Fruit fly (Drosophila melanogaster) whole organism, adult: ENCODE results near the gene Sfp93F.

Experiments used
- CG12768 ChIP-seq: fragments of 200-800 bp; sonication (Bioruptor generic); optimal IDR thresholded peaks from 2 replicates; lab custom pipeline; 2017; ENCODE audit warnings: missing biosample characterization, missing genetic modification characterization, mild to moderate bottlenecking, moderate library complexity, missing genetic modification reagents
- CG14711 ChIP-seq: fragments of 200-800 bp; sonication (Bioruptor generic); optimal IDR thresholded peaks from 2 replicates; lab custom pipeline; 2018; ENCODE audit warnings: missing biosample characterization, mild to moderate bottlenecking, missing genetic modification characterization, moderate library complexity
- CG1620 ChIP-seq: fragments of 200-800 bp; sonication (Bioruptor generic); optimal IDR thresholded peaks from 2 replicates; lab custom pipeline; 2016; ENCODE audit warnings: missing biosample characterization, missing genetic modification characterization
- CG33017 ChIP-seq: fragments of 200-800 bp; sonication (Bioruptor generic); optimal IDR thresholded peaks from 2 replicates; lab custom pipeline; 2018; ENCODE audit warnings: missing biosample characterization, mild to moderate bottlenecking, missing genetic modification characterization, moderate library complexity
- CG5204 ChIP-seq: fragments of 200-800 bp; sonication (Bioruptor generic); optimal IDR thresholded peaks from 2 replicates; lab custom pipeline; 2016; ENCODE audit warnings: missing biosample characterization, missing genetic modification characterization
- CG7045 ChIP-seq: fragments of 200-800 bp; sonication (Bioruptor generic); optimal IDR thresholded peaks from 2 replicates; lab custom pipeline; 2017; ENCODE audit warnings: missing biosample characterization, mild to moderate bottlenecking, missing genetic modification characterization
- CG7101 ChIP-seq: fragments of 200-800 bp; sonication (Bioruptor generic); optimal IDR thresholded peaks from 2 replicates; lab custom pipeline; 2018; ENCODE audit warnings: missing biosample characterization, mild to moderate bottlenecking, missing genetic modification characterization, moderate library complexity
- Clk ChIP-seq: fragments of 200-800 bp; sonication (Bioruptor generic); optimal IDR thresholded peaks from 2 replicates; lab custom pipeline; 2017; ENCODE audit warnings: missing biosample characterization, missing genetic modification characterization
- Crg-1 ChIP-seq: fragments of 200-800 bp; sonication (Bioruptor generic); optimal IDR thresholded peaks from 2 replicates; lab custom pipeline; 2016; ENCODE audit warnings: missing biosample characterization, missing genetic modification characterization
- Hr96 ChIP-seq: fragments of 200-800 bp; sonication (Bioruptor generic); optimal IDR thresholded peaks from 2 replicates; lab custom pipeline; 2016; ENCODE audit warnings: missing biosample characterization, missing genetic modification characterization
- Mnt ChIP-seq: fragments of 200-800 bp; sonication (Bioruptor generic); optimal IDR thresholded peaks from 2 replicates; lab custom pipeline; 2016; ENCODE audit warnings: missing biosample characterization, mild to moderate bottlenecking, missing genetic modification characterization
- bab1 ChIP-seq: fragments of 200-800 bp; sonication (Bioruptor generic); optimal IDR thresholded peaks from 3 replicates; lab custom pipeline; 2019; ENCODE audit warnings: missing biosample characterization, mild to moderate bottlenecking, missing genetic modification characterization, moderate library complexity
- cic ChIP-seq: fragments of 200-800 bp; sonication (Bioruptor generic); optimal IDR thresholded peaks from 2 replicates; lab custom pipeline; 2017; ENCODE audit warnings: missing biosample characterization, mild to moderate bottlenecking, missing genetic modification characterization, moderate library complexity
- cnc ChIP-seq, 2 experiments: fragments of >200 bp; optimal IDR thresholded peaks; 2 replicates each; lab custom pipeline; 2017
- kay ChIP-seq: fragments of 200-800 bp; sonication (Bioruptor generic); peaks from one replicate; lab custom pipeline; 2016; ENCODE audit warnings: missing biosample characterization, missing genetic modification characterization, borderline replicate concordance
- ovo ChIP-seq: fragments of 200-800 bp; sonication (Bioruptor generic); optimal IDR thresholded peaks from 2 replicates; lab custom pipeline; 2016; ENCODE audit warnings: missing biosample characterization, missing genetic modification characterization
- pad ChIP-seq: fragments of 200-800 bp; sonication (Bioruptor generic); optimal IDR thresholded peaks from 3 replicates; lab custom pipeline; 2017; ENCODE audit warnings: missing biosample characterization, missing genetic modification characterization, mild to moderate bottlenecking, moderate library complexity, missing genetic modification reagents
- tj ChIP-seq: fragments of 200-800 bp; sonication (Bioruptor generic); optimal IDR thresholded peaks from 3 replicates; lab custom pipeline; 2017; ENCODE audit warnings: missing biosample characterization, mild to moderate bottlenecking, missing genetic modification characterization, moderate library complexity
- toe ChIP-seq: fragments of 200-800 bp; sonication (Bioruptor generic); optimal IDR thresholded peaks from 2 replicates; lab custom pipeline; 2016; ENCODE audit warnings: missing biosample characterization, missing genetic modification characterization

The Sfp93F gene

dm6 chr3R:21688596-21688995 lies 47.5 kb downstream of the Sfp93F start:
- TF ChIP-seq tj (no peak), Crg-1 (GFP tag; lab: Kevin White, UChicago) (no peak), CG14711 (tag; lab: Kevin White, UChicago) (no peak), cic (GFP tag; lab: Kevin White, UChicago) (no peak), CG12768 (GFP tag; lab: Kevin White, UChicago) (no peak), CG1620 (GFP tag; lab: Kevin White, UChicago) (no peak), Hr96 (GFP tag; lab: Kevin White, UChicago) (no peak), Mnt (GFP tag; lab: Kevin White, UChicago) (no peak), CG33017 (tag; lab: Kevin White, UChicago) (no peak), cnc (optimal IDR thresholded peaks at IDR 0.05; lab: Kevin White, UChicago) (no peak), pad (GFP tag; lab: Kevin White, UChicago) (no peak), CG7045 (GFP tag; lab: Kevin White, UChicago) (no peak), CG5204 (no peak), CG7101 (tag; lab: Kevin White, UChicago) (no peak), ovo (GFP tag; lab: Kevin White, UChicago) (no peak), Clk (GFP tag; lab: Kevin White, UChicago) (no peak), bab1 (GFP tag; lab: Kevin White, UChicago) (no peak), kay (no peak), toe (no peak)

dm6 chr3R:21687902-21688301 lies 48.2 kb downstream of the Sfp93F start:
- no peak for TF ChIP-seq cic (GFP tag; lab: Kevin White, UChicago)
- TF ChIP-seq Mnt (GFP tag; lab: Kevin White, UChicago): no peak
- TF ChIP-seq Hr96 (GFP tag; lab: Kevin White, UChicago): no peak
- no peak for TF ChIP-seq CG33017 (tag; lab: Kevin White, UChicago)
- no peak for TF ChIP-seq tj
- TF ChIP-seq pad (GFP tag; lab: Kevin White, UChicago): no peak
- no peak for TF ChIP-seq kay
- no peak for TF ChIP-seq Clk (GFP tag; lab: Kevin White, UChicago)
- no peak for TF ChIP-seq Crg-1 (GFP tag; lab: Kevin White, UChicago)
- TF ChIP-seq bab1 (GFP tag; lab: Kevin White, UChicago): no peak
- no peak for TF ChIP-seq CG14711 (tag; lab: Kevin White, UChicago)
